Worm (Caenorhabditis elegans): Measurements from ENCODE around the gene pfn-2.

Gene pfn-2

DNA sequence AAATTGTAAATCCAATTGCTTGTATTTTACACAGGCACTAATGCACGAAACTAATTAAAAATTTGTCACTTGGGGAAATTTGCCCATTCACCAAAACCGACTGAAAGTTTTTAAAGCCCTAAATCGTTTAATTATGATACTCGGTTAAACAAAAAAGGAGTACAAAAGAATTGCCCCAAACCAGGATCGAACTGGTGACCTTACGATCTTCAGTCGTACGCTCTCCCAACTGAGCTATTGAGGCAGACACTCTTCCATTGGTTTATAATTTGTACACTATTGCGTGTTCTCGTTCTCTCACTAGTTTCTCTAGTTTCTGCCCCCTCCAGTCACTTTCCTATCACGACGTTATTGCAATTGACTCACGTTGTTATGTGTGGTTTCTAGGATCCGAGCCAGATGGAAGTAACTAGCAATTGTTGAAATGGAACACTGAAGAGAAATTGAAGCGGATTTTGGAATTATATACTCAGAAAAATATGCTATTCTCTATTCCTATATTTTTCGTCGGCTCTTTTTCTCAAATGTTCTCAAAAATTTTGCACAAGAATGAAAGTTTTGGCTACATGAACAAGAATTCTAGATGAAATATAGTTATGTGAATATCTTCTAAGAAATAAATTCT, 34.5 kb downstream of the pfn-2 start (continued):
- no peak for TF ChIP-seq R02D3.7 (tag; optimal IDR thresholded peaks at IDR 0.05)
- peak; percentile 75; the same call in 1 of the 2 replicates for TF ChIP-seq nhr-42 (GFP tag; IDR thresholded peaks at IDR 0.05)
- peak; percentile 77 for TF ChIP-seq daf-19 (GFP tag; conservative IDR thresholded peaks at IDR 0.05)
- no peak for TF ChIP-seq zip-11 (GFP tag; IDR thresholded peaks at IDR 0.05)
- peak; percentile 68 for TF ChIP-seq nhr-111 (GFP tag; optimal IDR thresholded peaks at IDR 0.05)
- TF ChIP-seq attf-4 (tag; optimal IDR thresholded peaks at IDR 0.05): peak; percentile 47
- TF ChIP-seq ces-1 (GFP tag; optimal IDR thresholded peaks at IDR 0.05): no peak
- no peak for TF ChIP-seq nhr-6 (tag; optimal IDR thresholded peaks at IDR 0.05)
- TF ChIP-seq Y75B8A.6 (GFP tag; IDR thresholded peaks at IDR 0.05): 0 out of 2 replicates have a peak, but pooled peaks have one; percentile 13
- peak; percentile 13 for TF ChIP-seq nhr-28 (tag; optimal IDR thresholded peaks at IDR 0.05)
- TF ChIP-seq T20F7.1 (GFP tag; optimal IDR thresholded peaks at IDR 0.05): peak; percentile 18
- TF ChIP-seq ztf-11 (tag; optimal IDR thresholded peaks at IDR 0.05): no peak
- TF ChIP-seq lin-15B (tag; optimal IDR thresholded peaks at IDR 0.05): no peak
- peak; percentile 33; the same call in 1 of the 2 replicates for TF ChIP-seq lin-29 (GFP tag; IDR thresholded peaks at IDR 0.05)
- no peak for TF ChIP-seq duxl-1 (tag; optimal IDR thresholded peaks at IDR 0.05; ENCODE audit: poor library complexity)
- peak; percentile 68 for TF ChIP-seq ztf-7 (tag; optimal IDR thresholded peaks at IDR 0.05)
- TF ChIP-seq hlh-11 (tag; optimal IDR thresholded peaks at IDR 0.05): no peak
- no peak for TF ChIP-seq ceh-82 (tag; optimal IDR thresholded peaks at IDR 0.05)
- no peak for TF ChIP-seq nhr-25 (tag; optimal IDR thresholded peaks at IDR 0.05; ENCODE audit: borderline replicate concordance, insufficient read depth)
- TF ChIP-seq dve-1 (tag; optimal IDR thresholded peaks at IDR 0.05; ENCODE audit: insufficient read depth): peak; percentile 58
- no peak for TF ChIP-seq snpc-1.2 (GFP tag; IDR thresholded peaks at IDR 0.05)
- no peak for TF ChIP-seq hif-1 (tag; optimal IDR thresholded peaks at IDR 0.05)
- TF ChIP-seq F37D6.2 (tag; optimal IDR thresholded peaks at IDR 0.05): peak; percentile 51
- TF ChIP-seq dmd-6 (GFP tag; IDR thresholded peaks at IDR 0.05): peak; percentile 57

DNA sequence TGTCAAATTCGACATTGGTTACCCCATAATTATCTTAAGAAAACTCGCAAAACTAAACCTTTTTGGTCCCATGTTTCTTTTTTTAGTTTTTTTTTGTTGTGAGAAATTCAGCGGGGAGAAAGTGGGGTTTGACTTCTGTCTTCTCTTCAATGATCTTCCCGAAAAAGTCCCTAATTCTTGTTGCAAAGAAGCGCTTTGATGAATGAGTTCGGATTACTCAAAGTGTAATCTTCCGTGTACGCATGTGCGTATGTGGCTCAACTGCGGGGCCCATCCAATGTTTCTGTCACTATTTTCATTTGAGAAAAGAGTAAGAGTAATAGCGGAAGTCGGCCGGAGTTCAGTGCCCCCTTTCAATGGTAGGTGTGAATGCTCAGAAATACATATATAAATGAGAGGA, 42.7 kb downstream of the pfn-2 start:
- no peak for TF ChIP-seq ZK337.2 (GFP tag; IDR thresholded peaks at IDR 0.05)
- no peak for TF ChIP-seq lsy-2 (tag; optimal IDR thresholded peaks at IDR 0.05)
- TF ChIP-seq set-16 (GFP tag; IDR thresholded peaks at IDR 0.05): no peak
- no peak for TF ChIP-seq nhr-102 (tag; optimal IDR thresholded peaks at IDR 0.05)
- no peak for TF ChIP-seq ZK546.5 (tag; optimal IDR thresholded peaks at IDR 0.05)
- no peak for TF ChIP-seq ces-1 (GFP tag; optimal IDR thresholded peaks at IDR 0.05)
- TF ChIP-seq lin-1 (GFP tag; IDR thresholded peaks at IDR 0.05): no peak
- no peak for TF ChIP-seq mdl-1 (tag; optimal IDR thresholded peaks at IDR 0.05)
- no peak for TF ChIP-seq spr-3 (GFP tag; optimal IDR thresholded peaks at IDR 0.05)
- TF ChIP-seq lin-29 (GFP tag; IDR thresholded peaks at IDR 0.05): no peak
- no peak for TF ChIP-seq daf-16 (GFP tag; optimal IDR thresholded peaks at IDR 0.05)
- TF ChIP-seq daf-16 (tag; optimal IDR thresholded peaks at IDR 0.05): no peak
- no peak for TF ChIP-seq aly-2 (tag; optimal IDR thresholded peaks at IDR 0.05)
- TF ChIP-seq unc-62 (GFP tag; optimal IDR thresholded peaks at IDR 0.05 in 1 of 2): no peak
- no peak for TF ChIP-seq unc-62 (tag; optimal IDR thresholded peaks at IDR 0.05)
- TF ChIP-seq madf-9 (GFP tag; conservative IDR thresholded peaks at IDR 0.05): no peak

DNA sequence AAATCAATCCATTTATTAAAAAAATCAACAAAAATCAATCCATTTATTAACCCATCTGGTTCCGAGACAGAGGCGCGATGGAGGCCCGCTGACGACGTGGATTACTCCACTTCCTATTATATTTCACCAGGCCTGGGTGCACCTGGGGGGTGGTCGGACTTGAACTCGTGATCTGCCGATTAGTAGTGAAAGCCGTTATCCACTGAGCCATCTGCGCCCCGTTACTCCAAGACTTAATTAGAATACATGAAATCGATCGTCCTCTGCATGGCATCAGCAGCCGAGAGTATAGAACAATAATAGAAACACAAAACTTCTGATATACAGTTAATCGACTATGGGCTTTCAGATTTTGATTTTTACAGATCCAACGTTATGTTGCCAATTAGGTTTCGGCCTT, 44.2 kb downstream of the pfn-2 start:
- 0 out of 2 replicates have a peak, but pooled peaks have one; percentile 17 for TF ChIP-seq egl-43 (GFP tag; IDR thresholded peaks at IDR 0.05)
- TF ChIP-seq lin-38 (GFP tag; IDR thresholded peaks at IDR 0.05): no peak

All from whole organism, L4 larva.